Fruit fly (Drosophila melanogaster): ENCODE measurements around the gene BI-1.

- TF ChIP-seq usp (GFP tag; optimal IDR thresholded peaks at IDR 0.05) (no peak), CG32264 (GFP tag; optimal IDR thresholded peaks at IDR 0.05) (no peak), h (GFP tag; optimal IDR thresholded peaks at IDR 0.05) (peak; percentile 64), jim (GFP tag; optimal IDR thresholded peaks at IDR 0.05) (no peak), Rel (GFP tag; optimal IDR thresholded peaks at IDR 0.05) (no peak), Rel (tag; optimal IDR thresholded peaks at IDR 0.05) (no peak), CrebA (GFP tag; optimal IDR thresholded peaks at IDR 0.05; ENCODE audit: borderline replicate concordance) (no peak), Dfd (GFP tag; optimal IDR thresholded peaks at IDR 0.05) (no peak), pan (optimal IDR thresholded peaks at IDR 0.05) (no peak), OdsH (GFP tag; optimal IDR thresholded peaks at IDR 0.05) (peak; percentile 20), psq (GFP tag; optimal IDR thresholded peaks at IDR 0.05) (no peak), Abd-B (GFP tag; optimal IDR thresholded peaks at IDR 0.05) (no peak), foxo (GFP tag; optimal IDR thresholded peaks at IDR 0.05) (peak in 1 of 2 experiments; percentile 49), Hr78 (GFP tag; optimal IDR thresholded peaks at IDR 0.05) (no peak), Myc (optimal IDR thresholded peaks at IDR 0.05) (no peak)
Measured at dm6 chr3L:8284651-8285050, 24.1 kb downstream of the BI-1 start.

Measured in whole organism, wandering third instar larva.